Worm (Caenorhabditis elegans) whole organism, mixed stage, embryonic: ENCODE data around the gene F58F9.1.

Experiments
- bed-3 ChIP-seq: fragments of 200-800 bp; sonication (Bioruptor generic); optimal IDR thresholded peaks from 3 replicates; lab custom pipeline; 2018; ENCODE audit warnings: mild to moderate bottlenecking, missing genetic modification characterization, moderate library complexity, missing compliant biosample characterization
- blmp-1 ChIP-seq: fragments of 150-350 bp; optimal IDR thresholded peaks from 2 replicates; lab custom pipeline; 2014; ENCODE audit warnings: missing biosample characterization, missing genetic modification characterization
- ceh-39 ChIP-seq: fragments of 150-350 bp; optimal IDR thresholded peaks from 2 replicates; lab custom pipeline; 2014; ENCODE audit warnings: missing biosample characterization, missing genetic modification characterization
- ceh-43 ChIP-seq: fragments of 200-800 bp; sonication (Bioruptor generic); optimal IDR thresholded peaks from 2 replicates; lab custom pipeline; 2018; ENCODE audit warnings: mild to moderate bottlenecking, missing genetic modification characterization, moderate library complexity, missing compliant biosample characterization
- ces-1 ChIP-seq: fragments of 150-350 bp; optimal IDR thresholded peaks from 2 replicates; lab custom pipeline; 2014; ENCODE audit warnings: missing biosample characterization, missing genetic modification reagents, missing genetic modification characterization
- drap-1 ChIP-seq: fragments of 200-800 bp; sonication (Bioruptor generic); optimal IDR thresholded peaks from 3 replicates; lab custom pipeline; 2018; ENCODE audit warnings: mild to moderate bottlenecking, missing genetic modification characterization, missing compliant biosample characterization
- elt-1 ChIP-seq: sonication (generic microtip); optimal IDR thresholded peaks from 2 replicates; lab custom pipeline; 2017; ENCODE audit warnings: missing genetic modification characterization, mild to moderate bottlenecking, missing compliant biosample characterization, antibody characterized with exemption, moderate library complexity, borderline replicate concordance; ENCODE audit not compliant: insufficient read depth
- elt-3 ChIP-seq: fragments of 150-350 bp; optimal IDR thresholded peaks from 2 replicates; lab custom pipeline; 2014; ENCODE audit warnings: missing biosample characterization, missing genetic modification characterization
- flh-1 ChIP-seq: fragments of 200-800 bp; sonication (Bioruptor generic); optimal IDR thresholded peaks from 2 replicates; lab custom pipeline; 2018; ENCODE audit warnings: mild to moderate bottlenecking, missing genetic modification characterization, moderate library complexity, missing compliant biosample characterization
- ham-2 ChIP-seq: fragments of 200-800 bp; sonication (Bioruptor generic); optimal IDR thresholded peaks from 2 replicates; lab custom pipeline; 2018; ENCODE audit warnings: mild to moderate bottlenecking, missing genetic modification characterization, missing compliant biosample characterization
- hlh-1 ChIP-seq: fragments of 150-350 bp; optimal IDR thresholded peaks from 2 replicates; lab custom pipeline; 2014; ENCODE audit warnings: missing biosample characterization, missing genetic modification reagents, missing genetic modification characterization
- lin-32 ChIP-seq: fragments of 200-800 bp; sonication (Bioruptor generic); optimal IDR thresholded peaks from 2 replicates; lab custom pipeline; 2018; ENCODE audit warnings: mild to moderate bottlenecking, missing genetic modification characterization, missing compliant biosample characterization
- lsy-2 ChIP-seq: fragments of 150-350 bp; optimal IDR thresholded peaks from 2 replicates; lab custom pipeline; 2014; ENCODE audit warnings: missing biosample characterization, missing genetic modification characterization
- mab-5 ChIP-seq: fragments of 150-350 bp; optimal IDR thresholded peaks from 2 replicates; lab custom pipeline; 2014; ENCODE audit warnings: missing biosample characterization, missing genetic modification characterization
- mep-1 ChIP-seq: fragments of 150-350 bp; optimal IDR thresholded peaks from 2 replicates; lab custom pipeline; 2017; ENCODE audit warnings: missing biosample characterization, missing genetic modification reagents, missing genetic modification characterization, inconsistent platforms
- nhr-12 ChIP-seq: fragments of 150-350 bp; optimal IDR thresholded peaks from 2 replicates; lab custom pipeline; 2014; ENCODE audit warnings: missing biosample characterization, missing genetic modification characterization
- nhr-2 ChIP-seq: fragments of 150-350 bp; optimal IDR thresholded peaks from 2 replicates; lab custom pipeline; 2014; ENCODE audit warnings: missing biosample characterization, missing genetic modification characterization
- nhr-237 ChIP-seq: fragments of 150-350 bp; optimal IDR thresholded peaks from 2 replicates; lab custom pipeline; 2014; ENCODE audit warnings: missing biosample characterization, missing genetic modification characterization
- nhr-28 ChIP-seq: fragments of 150-350 bp; optimal IDR thresholded peaks from 2 replicates; lab custom pipeline; 2014; ENCODE audit warnings: missing biosample characterization, missing genetic modification characterization
- nhr-76 ChIP-seq: sonication (generic microtip); optimal IDR thresholded peaks from 2 replicates; lab custom pipeline; 2017; ENCODE audit warnings: missing biosample characterization, missing genetic modification characterization
- pha-4 ChIP-seq: fragments of 150-350 bp; optimal IDR thresholded peaks from 2 replicates; lab custom pipeline; 2018; ENCODE audit warnings: missing biosample characterization, missing genetic modification reagents, missing genetic modification characterization
- snpc-4 ChIP-seq: fragments of 150-350 bp; optimal IDR thresholded peaks from 2 replicates; lab custom pipeline; 2014; ENCODE audit warnings: missing biosample characterization, missing genetic modification characterization
- sptf-1 ChIP-seq: sonication (generic microtip); optimal IDR thresholded peaks from 2 replicates; lab custom pipeline; 2017; ENCODE audit warnings: mild to moderate bottlenecking, missing genetic modification characterization, moderate library complexity, missing compliant biosample characterization
- tbx-8 ChIP-seq: fragments of 200-800 bp; sonication (Bioruptor generic); optimal IDR thresholded peaks from 2 replicates; lab custom pipeline; 2018; ENCODE audit warnings: mild to moderate bottlenecking, missing genetic modification characterization, moderate library complexity, missing compliant biosample characterization
- unc-120 ChIP-seq: sonication (generic microtip); optimal IDR thresholded peaks from 2 replicates; lab custom pipeline; 2017; ENCODE audit warnings: missing genetic modification characterization, missing compliant biosample characterization; ENCODE audit not compliant: poor library complexity, severe bottlenecking
- unc-39 ChIP-seq: fragments of 150-350 bp; optimal IDR thresholded peaks from 2 replicates; lab custom pipeline; 2014; ENCODE audit warnings: missing biosample characterization, missing genetic modification characterization
- zip-8 ChIP-seq: fragments of 150-350 bp; optimal IDR thresholded peaks from 2 replicates; lab custom pipeline; 2014; ENCODE audit warnings: missing biosample characterization, missing genetic modification characterization
- ztf-11 ChIP-seq: fragments of 150-350 bp; optimal IDR thresholded peaks from 2 replicates; lab custom pipeline; 2014; ENCODE audit warnings: missing biosample characterization, missing genetic modification characterization

Gene F58F9.1

ce11 chrIV:6269346-6269745 is 19.7 kb downstream of the F58F9.1 start, which contains the start of gene srv-30:
TSS of gene srv-30 (minus strand) at chrIV:6269446.
- TF ChIP-seq ceh-43 (GFP tag; lab: Kevin White, UChicago) (no peak), mab-5 (tag; lab: Kevin White, UChicago) (no peak), unc-120 (tag; lab: Kevin White, UChicago) (no peak), nhr-2 (tag; lab: Kevin White, UChicago) (no peak), elt-1 (tag; lab: Kevin White, UChicago) (no peak), ceh-39 (tag; lab: Kevin White, UChicago) (no peak), nhr-76 (tag; lab: Kevin White, UChicago) (no peak), sptf-1 (tag; lab: Kevin White, UChicago) (no peak), unc-39 (tag; lab: Kevin White, UChicago) (no peak), nhr-28 (tag; lab: Kevin White, UChicago) (no peak), nhr-237 (tag; lab: Kevin White, UChicago) (no peak), ham-2 (GFP tag; lab: Kevin White, UChicago) (no peak), bed-3 (GFP tag; lab: Kevin White, UChicago) (no peak), lsy-2 (tag; lab: Kevin White, UChicago) (no peak)
- TF ChIP-seq, all 35 proteins: peak for 0

- no peak for TF ChIP-seq lin-32 (GFP tag; lab: Kevin White, UChicago)
- TF ChIP-seq unc-120 (tag; lab: Kevin White, UChicago) = no peak
- no peak for TF ChIP-seq ztf-11 (tag; lab: Kevin White, UChicago)
- no peak for TF ChIP-seq nhr-237 (tag; lab: Kevin White, UChicago)
- TF ChIP-seq bed-3 (GFP tag; lab: Kevin White, UChicago) = no peak
Measured at ce11 chrIV:6271923-6272322, 22.3 kb downstream of the F58F9.1 start, which contains the start of gene srv-31. TSS of gene srv-31 (minus strand) at chrIV:6272023.

- TF ChIP-seq nhr-76 (tag; lab: Kevin White, UChicago) (no peak), nhr-12 (tag; lab: Kevin White, UChicago) (no peak), bed-3 (GFP tag; lab: Kevin White, UChicago) (no peak), ces-1 (no peak), hlh-1 (tag; lab: Kevin White, UChicago) (no peak), mep-1 (no peak), zip-8 (tag; lab: Kevin White, UChicago) (no peak), lin-32 (GFP tag; lab: Kevin White, UChicago) (no peak), sptf-1 (tag; lab: Kevin White, UChicago) (no peak), flh-1 (GFP tag; lab: Kevin White, UChicago) (no peak), lsy-2 (tag; lab: Kevin White, UChicago) (no peak), ham-2 (GFP tag; lab: Kevin White, UChicago) (no peak), snpc-4 (tag; lab: Kevin White, UChicago) (no peak), nhr-2 (tag; lab: Kevin White, UChicago) (no peak), tbx-8 (no peak), nhr-237 (tag; lab: Kevin White, UChicago) (no peak)
Measured at ce11 chrIV:6275671-6276209, 26.1 kb downstream of the F58F9.1 start, which contains the start of the genes aat-4 and T13A10.1. TSS of gene aat-4 (minus strand) at chrIV:6275721. TSS of gene T13A10.1 (plus strand) at chrIV:6276081.

ce11 chrIV:6279392-6279791 is 29.8 kb downstream of the F58F9.1 start, which contains the start of gene sams-5:
TSS of gene sams-5 (minus strand) at chrIV:6279522.
- no peak for TF ChIP-seq elt-3
- TF ChIP-seq ztf-11 (tag; lab: Kevin White, UChicago) = no peak
- TF ChIP-seq mab-5 (tag; lab: Kevin White, UChicago) = no peak
- no peak for TF ChIP-seq pha-4 (tag; lab: Kevin White, UChicago)
- no peak for TF ChIP-seq drap-1 (GFP tag; lab: Kevin White, UChicago)
- TF ChIP-seq tbx-8 = no peak
- no peak for TF ChIP-seq blmp-1 (tag; lab: Kevin White, UChicago)
- TF ChIP-seq elt-1 (tag; lab: Kevin White, UChicago) = no peak

ce11 chrIV:6282143-6282542 is 32.5 kb downstream of the F58F9.1 start, which contains the start of gene srv-32:
TSS of gene srv-32 (minus strand) at chrIV:6282243.
- TF ChIP-seq ceh-43 (GFP tag; lab: Kevin White, UChicago) = no peak
- no peak for TF ChIP-seq bed-3 (GFP tag; lab: Kevin White, UChicago)
- TF ChIP-seq flh-1 (GFP tag; lab: Kevin White, UChicago) = no peak
- TF ChIP-seq, all 35 proteins: peak for 0
